Fruit fly (Drosophila melanogaster) whole organism, embryonic: Measurements from ENCODE around the gene CG45079.

Experiments
- ATbp ChIP-seq: fragments of 200-800 bp; sonication (Bioruptor generic); optimal IDR thresholded peaks from 2 replicates; lab custom pipeline; 2017; ENCODE audit warnings: missing biosample characterization, mild to moderate bottlenecking, missing genetic modification characterization, missing genetic modification reagents
- Abd-B ChIP-seq: fragments of 200-800 bp; sonication (Bioruptor generic); optimal IDR thresholded peaks from 2 replicates; lab custom pipeline; 2018; ENCODE audit warnings: missing biosample characterization, mild to moderate bottlenecking, missing genetic modification characterization, moderate library complexity
- CG10147 ChIP-seq: fragments of 200-800 bp; sonication (Bioruptor generic); optimal IDR thresholded peaks from 2 replicates; lab custom pipeline; 2019; ENCODE audit warnings: missing biosample characterization, mild to moderate bottlenecking, missing genetic modification characterization, moderate library complexity
- CG12391 ChIP-seq: fragments of 200-800 bp; sonication (Bioruptor generic); optimal IDR thresholded peaks from 3 replicates; lab custom pipeline; 2018; ENCODE audit warnings: missing biosample characterization, mild to moderate bottlenecking, missing genetic modification characterization, moderate library complexity
- CG1647 ChIP-seq: fragments of 200-800 bp; sonication (Bioruptor generic); optimal IDR thresholded peaks from 3 replicates; lab custom pipeline; 2016; ENCODE audit warnings: missing biosample characterization, missing genetic modification characterization
- CG17186 ChIP-seq: fragments of 200-800 bp; sonication (Bioruptor generic); optimal IDR thresholded peaks from 3 replicates; lab custom pipeline; 2017; ENCODE audit warnings: missing biosample characterization, missing genetic modification reagents, missing genetic modification characterization
- CG17385 ChIP-seq: fragments of 200-800 bp; sonication (Bioruptor generic); optimal IDR thresholded peaks from 3 replicates; lab custom pipeline; 2018; ENCODE audit warnings: missing biosample characterization, mild to moderate bottlenecking, missing genetic modification characterization
- CG17829 ChIP-seq: fragments of 200-800 bp; optimal IDR thresholded peaks from 2 replicates; lab custom pipeline; 2019; ENCODE audit warnings: missing biosample characterization, mild to moderate bottlenecking, missing genetic modification characterization, moderate library complexity
- CG2129 ChIP-seq: fragments of 200-800 bp; sonication (Bioruptor generic); IDR thresholded peaks from 2 replicates; pipeline ENCODE4 v1.3.6; 2022; ENCODE audit warnings: missing biosample characterization, missing genetic modification characterization; ENCODE audit not compliant: partially characterized antibody
- CG2199 ChIP-seq: fragments of 200-800 bp; sonication (Bioruptor generic); IDR thresholded peaks from 3 replicates; pipeline ENCODE4 v1.3.6; 2022; ENCODE audit warnings: missing biosample characterization, missing genetic modification characterization
- CG3065 ChIP-seq: fragments of 200-800 bp; sonication (Bioruptor generic); optimal IDR thresholded peaks from 2 replicates; lab custom pipeline; 2016; ENCODE audit warnings: missing biosample characterization, missing genetic modification characterization
- CG32772 ChIP-seq: fragments of 200-800 bp; sonication (Bioruptor generic); IDR thresholded peaks from 2 replicates; pipeline ENCODE4 v1.3.6; 2022; ENCODE audit warnings: missing biosample characterization, missing genetic modification characterization
- CG4328 ChIP-seq: fragments of 200-800 bp; sonication (Bioruptor generic); optimal IDR thresholded peaks from 3 replicates; lab custom pipeline; 2017; ENCODE audit warnings: missing biosample characterization, missing genetic modification reagents, missing genetic modification characterization
- CG4617 ChIP-seq: fragments of 200-800 bp; sonication (Bioruptor generic); optimal IDR thresholded peaks from 3 replicates; lab custom pipeline; 2016; ENCODE audit warnings: missing biosample characterization, missing genetic modification characterization, borderline replicate concordance
- CG4820 ChIP-seq: fragments of 200-800 bp; sonication (Bioruptor generic); optimal IDR thresholded peaks from 3 replicates; lab custom pipeline; 2016; ENCODE audit warnings: missing biosample characterization, missing genetic modification characterization
- CG7357 ChIP-seq: fragments of 200-800 bp; sonication (Bioruptor generic); IDR thresholded peaks from 3 replicates; pipeline ENCODE4 v1.3.6; 2022; ENCODE audit warnings: missing biosample characterization, missing genetic modification characterization
- CG8290 ChIP-seq, 3 experiments: fragments of 200-800 bp; sonication (Bioruptor generic); optimal IDR thresholded peaks; 2 replicates each; lab custom pipeline; 2016 to 2019; ENCODE audit warnings: missing biosample characterization in 3 of 3, missing genetic modification characterization in 3 of 3, mild to moderate bottlenecking in 2 of 3, moderate library complexity in 1 of 3
- CG8388 ChIP-seq: fragments of 200-800 bp; sonication (Bioruptor generic); optimal IDR thresholded peaks from 2 replicates; lab custom pipeline; 2019; ENCODE audit warnings: missing biosample characterization, mild to moderate bottlenecking, missing genetic modification characterization, moderate library complexity
- CG9797 ChIP-seq: fragments of 200-800 bp; sonication (Bioruptor generic); optimal IDR thresholded peaks from 3 replicates; lab custom pipeline; 2018; ENCODE audit warnings: missing biosample characterization, mild to moderate bottlenecking, missing genetic modification characterization
- D19A ChIP-seq: fragments of 200-800 bp; optimal IDR thresholded peaks from 3 replicates; lab custom pipeline; 2019; ENCODE audit warnings: missing biosample characterization, mild to moderate bottlenecking, missing genetic modification characterization, moderate library complexity
- Dll ChIP-seq: fragments of 200-800 bp; sonication (Bioruptor generic); IDR thresholded peaks from 4 replicates; pipeline ENCODE4 v1.3.6; 2022; ENCODE audit warnings: missing biosample characterization, missing genetic modification characterization; ENCODE audit not compliant: partially characterized antibody
- GATAe ChIP-seq: fragments of 200-800 bp; sonication (Bioruptor generic); conservative IDR thresholded peaks from 2 replicates; pipeline ENCODE4 v1.3.6; 2022; ENCODE audit warnings: missing biosample characterization, missing genetic modification characterization
- H15 ChIP-seq: fragments of 200-800 bp; sonication (Bioruptor generic); IDR thresholded peaks from 3 replicates; pipeline ENCODE4 v1.3.6; 2022; ENCODE audit warnings: missing biosample characterization, missing genetic modification characterization
- Hey ChIP-seq: fragments of 200-800 bp; sonication (Bioruptor generic); optimal IDR thresholded peaks from 3 replicates; lab custom pipeline; 2018; ENCODE audit warnings: missing biosample characterization, mild to moderate bottlenecking, missing genetic modification characterization
- Mad ChIP-seq: fragments of 200-800 bp; sonication (Bioruptor generic); optimal IDR thresholded peaks from 2 replicates; lab custom pipeline; 2016; ENCODE audit warnings: missing biosample characterization, missing genetic modification characterization
- Mes4 ChIP-seq: fragments of 200-800 bp; sonication (Bioruptor generic); optimal IDR thresholded peaks from 2 replicates; lab custom pipeline; 2016; ENCODE audit warnings: missing biosample characterization, missing genetic modification characterization
- Myb ChIP-seq: fragments of 200-800 bp; sonication (Bioruptor generic); optimal IDR thresholded peaks from 2 replicates; lab custom pipeline; 2016; ENCODE audit warnings: missing biosample characterization, missing genetic modification characterization
- NFAT ChIP-seq: fragments of 200-800 bp; sonication (Bioruptor generic); IDR thresholded peaks from 2 replicates; pipeline ENCODE4 v1.3.6; 2022; ENCODE audit warnings: missing biosample characterization, missing genetic modification characterization
- Ravus ChIP-seq: fragments of 200-800 bp; sonication (Bioruptor generic); IDR thresholded peaks from 2 replicates; pipeline ENCODE4 v1.3.6; 2022; ENCODE audit warnings: missing biosample characterization, missing genetic modification characterization
- Usf ChIP-seq: fragments of 200-800 bp; sonication (Bioruptor generic); optimal IDR thresholded peaks from 2 replicates; lab custom pipeline; 2017; ENCODE audit warnings: missing genotype, missing biosample characterization, missing genetic modification characterization
- ara ChIP-seq: fragments of 200-800 bp; sonication (Bioruptor generic); IDR thresholded peaks from 2 replicates; pipeline ENCODE4 v1.3.6; 2022; ENCODE audit warnings: missing biosample characterization, missing genetic modification characterization
- br ChIP-seq: fragments of >200 bp; optimal IDR thresholded peaks from 2 replicates; lab custom pipeline; 2017
- ci ChIP-seq: fragments of 200-800 bp; sonication (Bioruptor generic); IDR thresholded peaks from 3 replicates; pipeline ENCODE4 v1.3.6; 2022; ENCODE audit warnings: missing biosample characterization, missing genetic modification characterization
- crc ChIP-seq: fragments of 200-800 bp; sonication (Bioruptor generic); optimal IDR thresholded peaks from 2 replicates; lab custom pipeline; 2016; ENCODE audit warnings: missing biosample characterization, missing genetic modification characterization
- crp ChIP-seq, 2 experiments: fragments of 200-800 bp; sonication (Bioruptor generic); optimal IDR thresholded peaks; 2 replicates in 1 of 2; 3 replicates in 1 of 2; lab custom pipeline; 2017; ENCODE audit warnings: missing biosample characterization in 2 of 2, missing genetic modification characterization in 2 of 2, mild to moderate bottlenecking in 1 of 2, moderate library complexity in 1 of 2
- en ChIP-seq: fragments of 200-800 bp; sonication (Bioruptor generic); optimal IDR thresholded peaks from 2 replicates; lab custom pipeline; 2016; ENCODE audit warnings: missing biosample characterization, missing genetic modification characterization
- eve ChIP-seq, 2 experiments: fragments of >200 bp; optimal IDR thresholded peaks; 2 replicates each; lab custom pipeline; 2017; ENCODE audit warnings: missing biosample characterization in 2 of 2, missing genetic modification characterization in 2 of 2
- fu2 ChIP-seq: fragments of 200-800 bp; sonication (Bioruptor generic); optimal IDR thresholded peaks from 2 replicates; lab custom pipeline; 2016; ENCODE audit warnings: missing biosample characterization, missing genetic modification characterization
- hkb ChIP-seq, 2 experiments: fragments of 200-800 bp in 1 of 2; fragments of >200 bp in 1 of 2; sonication (Bioruptor generic) in 1 of 2; IDR thresholded peaks in 1 of 2; optimal IDR thresholded peaks in 1 of 2; 2 replicates each; pipeline versions ENCODE4 v1.3.6 to Lab custom; 2017 to 2022; ENCODE audit warnings: missing biosample characterization in 1 of 2, missing genetic modification characterization in 1 of 2
- hth ChIP-seq: fragments of >200 bp; optimal IDR thresholded peaks from 2 replicates; lab custom pipeline; 2017; ENCODE audit warnings: inconsistent platforms
- jigr1 ChIP-seq: fragments of 200-800 bp; sonication (Bioruptor generic); IDR thresholded peaks from 3 replicates; pipeline ENCODE4 v1.3.6; 2022; ENCODE audit warnings: missing biosample characterization, missing genetic modification characterization
- jumu ChIP-seq: fragments of 200-800 bp; sonication (Bioruptor generic); optimal IDR thresholded peaks from 3 replicates; lab custom pipeline; 2016; ENCODE audit warnings: missing biosample characterization, missing genetic modification characterization
- knrl ChIP-seq: fragments of 200-800 bp; sonication (Bioruptor generic); IDR thresholded peaks from 3 replicates; pipeline ENCODE4 v1.3.6; 2022; ENCODE audit warnings: missing biosample characterization, missing genetic modification characterization; ENCODE audit not compliant: partially characterized antibody
- nmo ChIP-seq: fragments of 200-800 bp; sonication (Bioruptor generic); optimal IDR thresholded peaks from 2 replicates; lab custom pipeline; 2018; ENCODE audit warnings: missing biosample characterization, mild to moderate bottlenecking, missing genetic modification characterization, moderate library complexity
- oc ChIP-seq: fragments of 200-800 bp; sonication (Bioruptor generic); optimal IDR thresholded peaks from 2 replicates; lab custom pipeline; 2018; ENCODE audit warnings: missing biosample characterization, mild to moderate bottlenecking, missing genetic modification characterization, moderate library complexity
- pros ChIP-seq: fragments of 200-800 bp; sonication (Bioruptor generic); optimal IDR thresholded peaks from 3 replicates; lab custom pipeline; 2019; ENCODE audit warnings: missing biosample characterization, mild to moderate bottlenecking, missing genetic modification characterization, moderate library complexity
- sob ChIP-seq: fragments of 200-800 bp; sonication (Bioruptor generic); IDR thresholded peaks from 2 replicates; pipeline ENCODE4 v1.3.6; 2022; ENCODE audit warnings: missing biosample characterization, missing genetic modification characterization
- unc-4 ChIP-seq: fragments of 200-800 bp; sonication (Bioruptor generic); IDR thresholded peaks from 2 replicates; pipeline ENCODE4 v1.3.6; 2022; ENCODE audit warnings: missing biosample characterization, missing genetic modification characterization; ENCODE audit not compliant: partially characterized antibody
- vnd ChIP-seq: fragments of 200-800 bp; sonication (Bioruptor generic); IDR thresholded peaks from 3 replicates; pipeline ENCODE4 v1.3.6; 2022; ENCODE audit warnings: missing biosample characterization, missing genetic modification characterization; ENCODE audit not compliant: partially characterized antibody
- zen ChIP-seq: fragments of 200-800 bp; sonication (Bioruptor generic); optimal IDR thresholded peaks from 3 replicates; lab custom pipeline; 2018; ENCODE audit warnings: missing biosample characterization, mild to moderate bottlenecking, missing genetic modification characterization, moderate library complexity

The CG45079 gene

DNA sequence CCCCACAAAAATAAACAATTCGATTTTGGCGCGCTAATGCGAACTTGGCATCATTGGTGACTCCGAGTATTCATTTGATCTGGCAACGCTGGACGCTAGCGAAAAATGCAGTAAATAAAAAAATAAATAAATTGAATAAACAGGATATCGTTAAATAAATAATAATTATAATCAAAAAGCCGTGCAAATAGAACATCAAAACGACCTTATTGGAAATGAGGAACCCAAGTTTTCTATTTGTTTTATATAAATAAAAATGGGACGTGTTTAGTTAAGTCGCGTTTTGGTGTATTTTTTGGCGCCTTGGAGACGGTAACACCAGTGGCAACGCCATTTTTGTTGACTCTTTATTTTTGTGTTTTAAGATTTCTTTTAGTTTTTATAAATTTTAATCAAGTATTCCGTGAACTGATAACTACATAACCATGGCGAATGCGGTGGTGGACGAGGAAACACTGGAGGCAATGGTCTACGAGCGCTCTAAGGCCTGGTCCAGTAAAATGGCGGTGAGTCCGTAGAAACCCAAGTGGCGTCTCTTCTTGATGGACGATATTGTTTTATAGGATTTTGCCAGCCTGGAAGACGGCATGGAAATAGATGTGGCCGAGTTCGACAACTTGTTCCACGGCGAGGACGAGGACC lies 36.2 kb upstream of the CG45079 start, which contains the start of gene cal1 (continued):
- peak; percentile 48 for TF ChIP-seq CG17829 (tag; lab: Kevin White, UChicago)
- TF ChIP-seq Dll (GFP tag; lab: Robert Waterston, UW), result no peak
- TF ChIP-seq Mes4 (GFP tag; lab: Kevin White, UChicago), result no peak
- no peak for TF ChIP-seq CG8388
- no peak for TF ChIP-seq crc
- peak; percentile 33 for TF ChIP-seq Abd-B (GFP tag; lab: Kevin White, UChicago)
- no peak for TF ChIP-seq jumu
- no peak for TF ChIP-seq Myb (GFP tag; lab: Kevin White, UChicago)
- no peak for TF ChIP-seq D19A (tag; lab: Kevin White, UChicago)
- no peak for TF ChIP-seq unc-4
- TF ChIP-seq hth (lab: Kevin White, UChicago), result no peak
- no peak for TF ChIP-seq sob
- no peak for TF ChIP-seq CG4328
- TF ChIP-seq nmo (GFP tag; lab: Kevin White, UChicago), result peak; percentile 49
- TF ChIP-seq CG12391 (tag; lab: Kevin White, UChicago), result peak; percentile 28
- TF ChIP-seq zen, result no peak
- TF ChIP-seq br, result no peak
- no peak for TF ChIP-seq H15
- TF ChIP-seq CG1647, result no peak
- TF ChIP-seq pros (GFP tag; lab: Kevin White, UChicago), result no peak
- no peak for TF ChIP-seq Hey (tag; lab: Kevin White, UChicago)
- peak; percentile 52; the same call in 2 of the 3 replicates for TF ChIP-seq knrl (GFP tag; lab: Robert Waterston, UW)
- TF ChIP-seq ara (GFP tag; lab: Robert Waterston, UW), result no peak
- no peak for TF ChIP-seq NFAT
- TF ChIP-seq Ravus (GFP tag; lab: Robert Waterston, UW), result no peak
- no peak for TF ChIP-seq Usf (GFP tag; lab: Kevin White, UChicago)
- no peak for TF ChIP-seq CG7357 (GFP tag; lab: Robert Waterston, UW)
- no peak for TF ChIP-seq jigr1 (GFP tag; lab: Robert Waterston, UW)
- no peak for TF ChIP-seq CG4820 (GFP tag; lab: Kevin White, UChicago)
- no peak for TF ChIP-seq CG8290 (GFP tag; optimal IDR thresholded peaks at IDR 0.05; lab: Kevin White, UChicago)
- no peak for TF ChIP-seq CG8290 (tag; optimal IDR thresholded peaks at IDR 0.05; lab: Kevin White, UChicago)
- no peak for TF ChIP-seq vnd (GFP tag; lab: Robert Waterston, UW)
- TF ChIP-seq CG2199 (GFP tag; lab: Robert Waterston, UW), result no peak
- TF ChIP-seq GATAe (GFP tag; lab: Robert Waterston, UW), result no peak
- TF ChIP-seq CG9797, result peak; percentile 77
- TF ChIP-seq hkb (optimal IDR thresholded peaks at IDR 0.05; lab: Kevin White, UChicago), result peak; percentile 78
- no peak for TF ChIP-seq hkb (GFP tag; IDR thresholded peaks at IDR 0.05; lab: Robert Waterston, UW)
- no peak for TF ChIP-seq ci
- TF ChIP-seq CG2129 (GFP tag; lab: Robert Waterston, UW), result no peak
- no peak for TF ChIP-seq CG32772 (GFP tag; lab: Robert Waterston, UW)
- no peak for TF ChIP-seq oc (tag; lab: Kevin White, UChicago)
- TF ChIP-seq CG4617, result peak; percentile 51
- no peak for TF ChIP-seq en (GFP tag; lab: Kevin White, UChicago)
- TF ChIP-seq Mad (GFP tag; lab: Kevin White, UChicago), result no peak
- TF ChIP-seq CG17385 (GFP tag; lab: Kevin White, UChicago), result no peak
- TF ChIP-seq ATbp (GFP tag; lab: Kevin White, UChicago), result no peak
- no peak for TF ChIP-seq CG10147 (GFP tag; lab: Kevin White, UChicago)
- peak; percentile 11 for TF ChIP-seq CG17186 (GFP tag; lab: Kevin White, UChicago)
- TF ChIP-seq fu2 (GFP tag; lab: Kevin White, UChicago), result no peak
- TF ChIP-seq crp (GFP tag; optimal IDR thresholded peaks at IDR 0.05; lab: Kevin White, UChicago), result peak in 1 of 2 experiments; percentile 11
- no peak for TF ChIP-seq CG3065
- TF ChIP-seq eve (GFP tag; optimal IDR thresholded peaks at IDR 0.05; lab: Kevin White, UChicago), result no peak
